Worm (Caenorhabditis elegans) whole organism, L1 larva: ENCODE measurements around the gene F59E12.6.

ENCODE experiments used
- Y116A8C.19 ChIP-seq: sonication (generic microtip); optimal IDR thresholded peaks from 2 replicates; lab custom pipeline; 2016; ENCODE audit warnings: missing compliant biosample characterization, missing genetic modification characterization, borderline replicate concordance
- aha-1 ChIP-seq: fragments of 150-350 bp; optimal IDR thresholded peaks from 2 replicates; lab custom pipeline; 2014; ENCODE audit warnings: missing biosample characterization, missing genetic modification characterization
- alr-1 ChIP-seq: fragments of 200-800 bp; sonication (Bioruptor generic); optimal IDR thresholded peaks from 2 replicates; lab custom pipeline; 2018; ENCODE audit warnings: borderline replicate concordance, mild to moderate bottlenecking, missing genetic modification characterization, missing compliant biosample characterization
- ama-1 ChIP-seq: fragments of 150-350 bp; optimal IDR thresholded peaks from 2 replicates; lab custom pipeline; 2014
- blmp-1 ChIP-seq: fragments of 150-350 bp; optimal IDR thresholded peaks from 2 replicates; lab custom pipeline; 2014; ENCODE audit warnings: missing biosample characterization, missing genetic modification characterization
- ceh-63 ChIP-seq: fragments of 200-800 bp; sonication (Bioruptor generic); optimal IDR thresholded peaks from 2 replicates; lab custom pipeline; 2018; ENCODE audit warnings: mild to moderate bottlenecking, missing genetic modification characterization, missing compliant biosample characterization
- ceh-8 ChIP-seq: fragments of 200-800 bp; sonication (Bioruptor generic); optimal IDR thresholded peaks from 2 replicates; lab custom pipeline; 2018; ENCODE audit warnings: mild to moderate bottlenecking, missing genetic modification characterization, moderate library complexity, missing compliant biosample characterization
- ceh-90 ChIP-seq: sonication (generic microtip); optimal IDR thresholded peaks from 2 replicates; lab custom pipeline; 2016; ENCODE audit warnings: missing genetic modification characterization, missing compliant biosample characterization
- ces-1 ChIP-seq: fragments of 150-350 bp; optimal IDR thresholded peaks from 2 replicates; lab custom pipeline; 2014; ENCODE audit warnings: missing biosample characterization, missing genetic modification reagents, missing genetic modification characterization
- dsc-1 ChIP-seq: sonication (generic microtip); optimal IDR thresholded peaks from 2 replicates; lab custom pipeline; 2016; ENCODE audit warnings: mild to moderate bottlenecking, missing genetic modification characterization, missing compliant biosample characterization
- efl-1 ChIP-seq, 4 experiments: fragments of 150-350 bp; optimal IDR thresholded peaks in 3 of 4; peaks in 1 of 4; 1 replicate in 1 of 4; 2 replicates in 3 of 4; lab custom pipeline; 2014; ENCODE audit warnings: missing biosample characterization in 2 of 4, missing genetic modification characterization in 2 of 4, missing genetic modification reagents in 2 of 4
- efl-3 ChIP-seq: fragments of 200-800 bp; sonication (Bioruptor generic); optimal IDR thresholded peaks from 2 replicates; lab custom pipeline; 2018; ENCODE audit warnings: mild to moderate bottlenecking, missing genetic modification characterization, missing compliant biosample characterization
- ets-5 ChIP-seq: fragments of 200-800 bp; sonication (Bioruptor generic); IDR thresholded peaks from 2 replicates; pipeline ENCODE4 v1.3.6; 2022; ENCODE audit warnings: missing genetic modification characterization, missing compliant biosample characterization
- fkh-8 ChIP-seq: sonication (generic microtip); optimal IDR thresholded peaks from 2 replicates; lab custom pipeline; 2016; ENCODE audit warnings: mild to moderate bottlenecking, missing genetic modification characterization, missing compliant biosample characterization
- grh-1 ChIP-seq: fragments of 200-800 bp; sonication (Bioruptor generic); IDR thresholded peaks from 2 replicates; pipeline ENCODE4 v1.3.6; 2022; ENCODE audit warnings: missing genetic modification reagents, missing genetic modification characterization, missing compliant biosample characterization
- hlh-17 ChIP-seq: fragments of 200-800 bp; sonication (Bioruptor generic); optimal IDR thresholded peaks from 2 replicates; lab custom pipeline; 2018; ENCODE audit warnings: missing genetic modification characterization, mild to moderate bottlenecking, missing compliant biosample characterization, moderate library complexity, borderline replicate concordance
- hpl-2 ChIP-seq: fragments of 150-350 bp; optimal IDR thresholded peaks from 2 replicates; lab custom pipeline; 2014; ENCODE audit warnings: missing biosample characterization, missing genetic modification reagents, missing genetic modification characterization
- irx-1 ChIP-seq: sonication (generic microtip); optimal IDR thresholded peaks from 2 replicates; lab custom pipeline; 2016; ENCODE audit warnings: missing genetic modification characterization, missing compliant biosample characterization
- lin-13 ChIP-seq: fragments of 150-350 bp; optimal IDR thresholded peaks from 2 replicates; lab custom pipeline; 2014; ENCODE audit warnings: missing biosample characterization, missing genetic modification reagents, missing genetic modification characterization
- lin-14 ChIP-seq: fragments of 200-800 bp; sonication (Bioruptor generic); optimal IDR thresholded peaks from 2 replicates; lab custom pipeline; 2018; ENCODE audit warnings: mild to moderate bottlenecking, missing genetic modification characterization, moderate library complexity, missing compliant biosample characterization
- lin-15B ChIP-seq: fragments of 150-350 bp; sonication (generic microtip); optimal IDR thresholded peaks from 3 replicates; lab custom pipeline; 2014; ENCODE audit warnings: missing biosample characterization, missing genetic modification characterization
- lin-39 ChIP-seq: fragments of 150-350 bp; optimal IDR thresholded peaks from 2 replicates; lab custom pipeline; 2014; ENCODE audit warnings: missing biosample characterization, missing genetic modification reagents, missing genetic modification characterization
- lir-3 ChIP-seq: sonication (generic microtip); optimal IDR thresholded peaks from 2 replicates; lab custom pipeline; 2016; ENCODE audit warnings: mild to moderate bottlenecking, missing genetic modification characterization, moderate library complexity, missing compliant biosample characterization; ENCODE audit not compliant: poor library complexity
- lsy-2 ChIP-seq, 2 experiments: fragments of 150-350 bp; optimal IDR thresholded peaks; 2 replicates each; lab custom pipeline; 2014; ENCODE audit warnings: missing biosample characterization in 2 of 2, missing genetic modification characterization in 2 of 2
- mab-9 ChIP-seq: fragments of 200-800 bp; sonication (Bioruptor generic); IDR thresholded peaks from 2 replicates; pipeline ENCODE4 v1.3.6; 2022; ENCODE audit warnings: missing genetic modification reagents, missing genetic modification characterization, missing compliant biosample characterization
- nhr-11 ChIP-seq: fragments of 150-350 bp; optimal IDR thresholded peaks from 2 replicates; lab custom pipeline; 2014; ENCODE audit warnings: missing biosample characterization, missing genetic modification characterization
- nhr-19 ChIP-seq: fragments of 200-800 bp; sonication (Bioruptor generic); conservative IDR thresholded peaks from 2 replicates; pipeline ENCODE4 v1.3.6; 2022; ENCODE audit warnings: missing genetic modification characterization, missing compliant biosample characterization
- nhr-20 ChIP-seq: sonication (generic microtip); optimal IDR thresholded peaks from 2 replicates; lab custom pipeline; 2016; ENCODE audit warnings: mild to moderate bottlenecking, missing genetic modification characterization, missing compliant biosample characterization
- nhr-237 ChIP-seq: fragments of 150-350 bp; optimal IDR thresholded peaks from 2 replicates; lab custom pipeline; 2014; ENCODE audit warnings: missing biosample characterization, missing genetic modification characterization
- nhr-47 ChIP-seq: sonication (generic microtip); optimal IDR thresholded peaks from 2 replicates; lab custom pipeline; 2016; ENCODE audit warnings: mild to moderate bottlenecking, missing genetic modification characterization, moderate library complexity, missing compliant biosample characterization
- nhr-71 ChIP-seq: sonication (generic microtip); optimal IDR thresholded peaks from 2 replicates; lab custom pipeline; 2016; ENCODE audit warnings: mild to moderate bottlenecking, missing genetic modification characterization, moderate library complexity, missing compliant biosample characterization
- nhr-84 ChIP-seq: sonication (generic microtip); optimal IDR thresholded peaks from 2 replicates; lab custom pipeline; 2017; ENCODE audit warnings: missing biosample characterization, missing genetic modification characterization
- nhr-85 ChIP-seq: sonication (generic microtip); peaks from one replicate; lab custom pipeline; 2016; ENCODE audit warnings: missing genetic modification characterization, inconsistent platforms, missing compliant biosample characterization
- nhr-90 ChIP-seq: sonication (generic microtip); optimal IDR thresholded peaks from 2 replicates; lab custom pipeline; 2016; ENCODE audit warnings: mild to moderate bottlenecking, missing genetic modification characterization, missing compliant biosample characterization; ENCODE audit not compliant: poor library complexity
- pag-3 ChIP-seq: sonication (generic microtip); optimal IDR thresholded peaks from 2 replicates; lab custom pipeline; 2017; ENCODE audit warnings: missing genetic modification characterization, mild to moderate bottlenecking, missing compliant biosample characterization, antibody characterized with exemption, borderline replicate concordance; ENCODE audit not compliant: insufficient read depth
- pax-3 ChIP-seq: fragments of 200-800 bp; sonication (Bioruptor generic); optimal IDR thresholded peaks from 2 replicates; lab custom pipeline; 2018; ENCODE audit warnings: mild to moderate bottlenecking, missing genetic modification characterization, moderate library complexity, missing compliant biosample characterization
- pqm-1 ChIP-seq: sonication (generic microtip); optimal IDR thresholded peaks from 3 replicates; lab custom pipeline; 2017; ENCODE audit warnings: missing biosample characterization, missing genetic modification characterization
- snpc-4 ChIP-seq: fragments of 150-350 bp; optimal IDR thresholded peaks from 2 replicates; lab custom pipeline; 2014; ENCODE audit warnings: missing biosample characterization, missing genetic modification characterization
- snu-23 ChIP-seq: sonication (generic microtip); optimal IDR thresholded peaks from 2 replicates; lab custom pipeline; 2016; ENCODE audit warnings: missing genetic modification characterization, missing compliant biosample characterization
- sox-4 ChIP-seq: sonication (generic microtip); optimal IDR thresholded peaks from 2 replicates; lab custom pipeline; 2016; ENCODE audit warnings: missing genetic modification characterization, missing compliant biosample characterization
- unc-30 ChIP-seq: sonication (generic microtip); optimal IDR thresholded peaks from 2 replicates; lab custom pipeline; 2017; ENCODE audit warnings: missing biosample characterization, missing genetic modification characterization
- unc-98 ChIP-seq: fragments of 200-800 bp; sonication (Bioruptor generic); IDR thresholded peaks from 2 replicates; pipeline ENCODE4 v1.3.6; 2022; ENCODE audit warnings: missing genetic modification characterization, missing compliant biosample characterization

The F59E12.6 gene

DNA sequence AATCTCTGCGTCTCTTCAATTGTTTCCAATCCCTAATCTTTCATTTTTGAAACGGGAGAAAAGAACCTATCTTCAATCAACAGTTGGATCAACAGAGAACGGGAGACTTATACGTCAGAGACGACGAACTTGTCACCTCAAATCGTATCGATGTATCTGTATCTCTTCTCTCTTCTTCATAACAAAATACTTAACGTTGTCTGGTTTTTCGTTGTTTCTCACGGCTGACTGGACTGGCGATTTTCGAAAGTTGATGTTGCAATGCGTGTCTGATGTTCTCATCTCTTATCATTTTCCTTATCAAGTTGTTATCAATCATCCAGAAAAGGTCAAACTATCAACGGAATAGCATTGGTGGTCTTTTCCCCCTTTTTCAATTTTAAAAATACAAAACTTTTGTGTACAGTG, 25.2 kb downstream of the F59E12.6 start (continued):
- no peak for TF ChIP-seq hlh-17 (GFP tag; lab: Kevin White, UChicago)
- TF ChIP-seq lin-39: no peak
- no peak for TF ChIP-seq hpl-2
- peak; percentile 93 for TF ChIP-seq blmp-1 (tag; lab: Kevin White, UChicago)
- TF ChIP-seq ets-5 (GFP tag; lab: Robert Waterston, UW): no peak
- no peak for TF ChIP-seq ceh-8
- peak; percentile 55 for TF ChIP-seq nhr-47 (tag; lab: Kevin White, UChicago)
- TF ChIP-seq efl-1 (optimal IDR thresholded peaks at IDR 0.05; lab: Kevin White, UChicago): peak; percentile 11 to 38
- TF ChIP-seq efl-1 (GFP tag; optimal IDR thresholded peaks at IDR 0.05 in 1 of 2; lab: Kevin White, UChicago): no peak
- TF ChIP-seq dsc-1 (tag; lab: Kevin White, UChicago): no peak
- no peak for TF ChIP-seq nhr-84 (tag; lab: Kevin White, UChicago)
- TF ChIP-seq pax-3 (tag; lab: Kevin White, UChicago): no peak
- TF ChIP-seq fkh-8 (tag; lab: Kevin White, UChicago): no peak
- peak; percentile 31 for TF ChIP-seq nhr-237
- no peak for TF ChIP-seq ceh-90 (tag; lab: Kevin White, UChicago)
- TF ChIP-seq lin-15B: no peak
- no peak for TF ChIP-seq lir-3 (tag; lab: Kevin White, UChicago)
- no peak for TF ChIP-seq efl-3
- TF ChIP-seq unc-98 (GFP tag; lab: Robert Waterston, UW): no peak
- peak; percentile 31 to 72 for TF ChIP-seq lsy-2 (tag; optimal IDR thresholded peaks at IDR 0.05; lab: Kevin White, UChicago)
- TF ChIP-seq grh-1 (GFP tag; lab: Robert Waterston, UW): peak; percentile 82
- TF ChIP-seq nhr-90 (tag; lab: Kevin White, UChicago): peak; percentile 72
- peak; percentile 56 for TF ChIP-seq irx-1 (tag; lab: Kevin White, UChicago)
- TF ChIP-seq pag-3 (tag; lab: Kevin White, UChicago): no peak
- TF ChIP-seq snpc-4 (tag; lab: Kevin White, UChicago): peak; percentile 3
- TF ChIP-seq snu-23 (GFP tag; lab: Kevin White, UChicago): peak; percentile 89
- TF ChIP-seq unc-30 (tag; lab: Kevin White, UChicago): no peak
- peak; percentile 93 for TF ChIP-seq lin-14 (GFP tag; lab: Kevin White, UChicago)
- TF ChIP-seq ceh-63: no peak

DNA sequence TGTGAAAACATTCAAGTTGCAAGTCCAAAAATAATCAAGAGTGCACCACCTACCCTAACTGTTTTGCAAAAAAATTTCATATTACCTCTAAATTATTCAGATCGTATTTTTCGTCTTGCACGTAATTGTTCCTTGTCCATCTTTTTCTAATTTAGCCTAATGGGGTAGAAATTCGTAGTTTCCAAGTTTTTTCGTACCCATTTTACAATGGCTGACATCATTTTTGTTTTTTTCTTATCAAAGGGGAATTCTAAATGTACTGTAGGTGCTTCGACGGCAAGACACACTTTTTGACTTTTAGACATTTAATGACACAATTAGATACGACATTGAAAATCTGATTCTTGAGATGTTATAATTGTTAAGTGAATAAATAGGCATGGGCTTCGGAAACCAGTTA, 26.3 kb downstream of the F59E12.6 start:
- TF ChIP-seq lin-13 (GFP tag; lab: Kevin White, UChicago) (no peak), nhr-19 (GFP tag; lab: Robert Waterston, UW) (no peak), hpl-2 (no peak), efl-1 (optimal IDR thresholded peaks at IDR 0.05; lab: Kevin White, UChicago) (no peak), efl-1 (GFP tag; optimal IDR thresholded peaks at IDR 0.05 in 1 of 2; lab: Kevin White, UChicago) (peak in 1 of 2 experiments; percentile 68), nhr-20 (tag; lab: Kevin White, UChicago) (peak; percentile 19), nhr-85 (peak; percentile 61)

DNA sequence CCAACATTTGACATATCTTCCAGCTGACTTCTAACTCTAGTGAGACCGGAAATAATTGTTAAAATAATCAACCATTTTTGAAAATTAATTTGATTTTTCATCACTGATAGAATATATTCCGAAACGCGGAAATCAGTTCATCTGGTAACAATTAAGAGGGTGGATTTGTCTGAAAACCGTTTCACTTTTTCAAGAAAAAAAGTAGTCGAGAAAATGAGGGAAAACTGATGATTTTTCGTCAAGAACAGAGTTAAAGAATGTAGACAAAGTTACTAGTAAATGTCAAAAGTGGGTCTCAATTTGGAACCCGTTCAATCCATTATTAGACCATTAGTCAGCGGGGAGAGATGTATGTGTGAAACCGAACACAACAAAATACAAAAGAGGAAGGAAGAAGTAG, 27.6 kb downstream of the F59E12.6 start, which contains the start of gene C17G10.6:
C17G10.6 (minus strand) TSS at position 101 of the 400 bp plus-strand sequence.
- no peak for TF ChIP-seq snu-23 (GFP tag; lab: Kevin White, UChicago)
- no peak for TF ChIP-seq nhr-84 (tag; lab: Kevin White, UChicago)
- TF ChIP-seq lin-13 (GFP tag; lab: Kevin White, UChicago): no peak
- TF ChIP-seq nhr-47 (tag; lab: Kevin White, UChicago): no peak
- no peak for TF ChIP-seq ama-1 (lab: Kevin White, UChicago)
- no peak for TF ChIP-seq ces-1 (GFP tag; lab: Kevin White, UChicago)
- TF ChIP-seq pax-3 (tag; lab: Kevin White, UChicago): no peak
- TF ChIP-seq hpl-2: no peak
- TF ChIP-seq alr-1: no peak
- TF ChIP-seq sox-4 (tag; lab: Kevin White, UChicago): no peak
- no peak for TF ChIP-seq Y116A8C.19
- no peak for TF ChIP-seq nhr-237
- no peak for TF ChIP-seq pqm-1 (tag; lab: Kevin White, UChicago)
- TF ChIP-seq mab-9 (GFP tag; lab: Robert Waterston, UW): no peak
- no peak for TF ChIP-seq nhr-71 (tag; lab: Kevin White, UChicago)
- no peak for TF ChIP-seq nhr-90 (tag; lab: Kevin White, UChicago)
- no peak for TF ChIP-seq aha-1 (tag; lab: Kevin White, UChicago)
- TF ChIP-seq nhr-11: no peak
- no peak for TF ChIP-seq nhr-85
- TF ChIP-seq, all 84 proteins: peak for 0
